Fruit fly (Drosophila melanogaster): ENCODE data around the gene ndl.

Gene ndl

DNA sequence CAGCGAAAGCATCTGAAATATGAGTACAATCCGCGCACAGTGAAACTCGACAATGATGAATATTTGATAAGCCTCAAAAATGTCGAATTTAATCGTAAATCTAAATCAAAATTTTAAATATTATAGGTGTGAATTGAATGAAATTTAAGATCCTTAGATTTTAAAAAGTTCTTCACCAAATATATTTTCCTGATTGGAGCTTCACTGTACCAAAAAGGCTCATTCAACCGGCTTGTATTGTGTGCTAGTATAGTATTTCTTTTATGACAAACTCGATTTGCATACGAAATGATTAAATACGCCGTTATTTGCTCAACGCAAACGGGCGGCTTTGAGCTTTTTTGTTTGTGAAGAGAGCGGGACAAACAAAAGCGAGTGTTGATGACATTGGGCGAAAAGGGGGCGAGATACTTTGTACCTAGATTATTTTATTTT is 50.2 kb downstream of the ndl start (continued):
- TF ChIP-seq D (optimal IDR thresholded peaks at IDR 0.05), result no peak
- peak; percentile 55 for TF ChIP-seq D (GFP tag; optimal IDR thresholded peaks at IDR 0.05)
- peak; percentile 79 for TF ChIP-seq CG2875 (GFP tag; optimal IDR thresholded peaks at IDR 0.05)
- TF ChIP-seq CG31388 (GFP tag; optimal IDR thresholded peaks at IDR 0.05), result peak; percentile 65
- no peak for TF ChIP-seq CG3726 (GFP tag; IDR thresholded peaks at IDR 0.05)
- TF ChIP-seq Dip3 (GFP tag; optimal IDR thresholded peaks at IDR 0.05), result peak; percentile 83
- peak; percentile 66; the same call in 1 of the 3 replicates for TF ChIP-seq CG6175 (GFP tag; IDR thresholded peaks at IDR 0.05)
- TF ChIP-seq pb (GFP tag; optimal IDR thresholded peaks at IDR 0.05), result peak; percentile 61
- TF ChIP-seq hth (optimal IDR thresholded peaks at IDR 0.05), result no peak
- no peak for TF ChIP-seq CG2129 (GFP tag; IDR thresholded peaks at IDR 0.05; ENCODE audit: partially characterized antibody)
- TF ChIP-seq CG2120 (GFP tag; optimal IDR thresholded peaks at IDR 0.05), result peak; percentile 95
- peak; percentile 77 for TF ChIP-seq CG13775 (GFP tag; optimal IDR thresholded peaks at IDR 0.05)
- TF ChIP-seq Mad (GFP tag; optimal IDR thresholded peaks at IDR 0.05), result peak; percentile 75
- TF ChIP-seq stc (GFP tag; IDR thresholded peaks at IDR 0.05), result peak; percentile 89
- TF ChIP-seq Hsf (GFP tag; optimal IDR thresholded peaks at IDR 0.05), result peak; percentile 84
- TF ChIP-seq corto (GFP tag; optimal IDR thresholded peaks at IDR 0.05), result peak; percentile 35
- TF ChIP-seq hbn (GFP tag; IDR thresholded peaks at IDR 0.05; ENCODE audit: partially characterized antibody), result no peak
- TF ChIP-seq hb (GFP tag; IDR thresholded peaks at IDR 0.05; ENCODE audit: partially characterized antibody), result no peak
- peak; percentile 69 for TF ChIP-seq tin (GFP tag; optimal IDR thresholded peaks at IDR 0.05)
- peak; percentile 89 for TF ChIP-seq CG3281 (GFP tag; optimal IDR thresholded peaks at IDR 0.05)
- TF ChIP-seq bigmax (GFP tag; optimal IDR thresholded peaks at IDR 0.05), result peak; percentile 3
- peak; percentile 52 for TF ChIP-seq pnt (GFP tag; optimal IDR thresholded peaks at IDR 0.05)
- TF ChIP-seq eve (GFP tag; optimal IDR thresholded peaks at IDR 0.05), result peak in 1 of 2 experiments; percentile 83
- TF ChIP-seq Dll (GFP tag; IDR thresholded peaks at IDR 0.05; ENCODE audit: partially characterized antibody), result no peak
- TF ChIP-seq D19A (tag; optimal IDR thresholded peaks at IDR 0.05), result peak; percentile 70
- TF ChIP-seq Mes4 (GFP tag; optimal IDR thresholded peaks at IDR 0.05), result peak; percentile 62
- peak; percentile 13 for TF ChIP-seq fd64A (GFP tag; optimal IDR thresholded peaks at IDR 0.05)
- no peak for TF ChIP-seq Tbp (GFP tag; optimal IDR thresholded peaks at IDR 0.05)
- TF ChIP-seq CG14965 (GFP tag; optimal IDR thresholded peaks at IDR 0.05; ENCODE audit: borderline replicate concordance), result no peak
- TF ChIP-seq Med (GFP tag), result peak; percentile 96
- peak; percentile 91 for TF ChIP-seq Ets65A (GFP tag)
- peak; percentile 52 for TF ChIP-seq run (tag; optimal IDR thresholded peaks at IDR 0.05)
- TF ChIP-seq Opbp (GFP tag; IDR thresholded peaks at IDR 0.05; ENCODE audit: partially characterized antibody), result no peak
- TF ChIP-seq CG34422 (GFP tag; IDR thresholded peaks at IDR 0.05), result peak; percentile 85
- TF ChIP-seq CG10366 (GFP tag; IDR thresholded peaks at IDR 0.05), result peak; percentile 79
- peak; percentile 70 for TF ChIP-seq CG1603 (tag; optimal IDR thresholded peaks at IDR 0.05)
- TF ChIP-seq BEAF-32 (GFP tag; optimal IDR thresholded peaks at IDR 0.05), result no peak
- TF ChIP-seq CG3163 (GFP tag; optimal IDR thresholded peaks at IDR 0.05), result no peak
- no peak for TF ChIP-seq CG42726 (GFP tag; IDR thresholded peaks at IDR 0.05; ENCODE audit: partially characterized antibody)
- TF ChIP-seq Bteb2 (GFP tag; optimal IDR thresholded peaks at IDR 0.05), result peak; percentile 85
- TF ChIP-seq CG9727 (GFP tag; optimal IDR thresholded peaks at IDR 0.05), result peak; percentile 79
- peak; percentile 86 for TF ChIP-seq BtbVII (GFP tag; optimal IDR thresholded peaks at IDR 0.05)
- no peak for TF ChIP-seq CG7745 (tag; optimal IDR thresholded peaks at IDR 0.05)
- TF ChIP-seq unpg (GFP tag; optimal IDR thresholded peaks at IDR 0.05), result peak; percentile 92
- TF ChIP-seq CG18476 (GFP tag; optimal IDR thresholded peaks at IDR 0.05), result peak; percentile 74
- TF ChIP-seq schlank (tag; optimal IDR thresholded peaks at IDR 0.05), result peak; percentile 81
- peak; percentile 51 for TF ChIP-seq dmrt11E (tag; optimal IDR thresholded peaks at IDR 0.05)
- TF ChIP-seq org-1 (GFP tag; optimal IDR thresholded peaks at IDR 0.05), result peak; percentile 79
- peak; percentile 91 for TF ChIP-seq lilli (GFP tag; optimal IDR thresholded peaks at IDR 0.05)
- peak; percentile 80 for TF ChIP-seq CG34376 (GFP tag; optimal IDR thresholded peaks at IDR 0.05)
- TF ChIP-seq CG6654 (GFP tag; optimal IDR thresholded peaks at IDR 0.05), result peak; percentile 15

All from whole organism, embryonic.